Worm (Caenorhabditis elegans): ENCODE results near the gene F44E7.3.

- TF ChIP-seq ama-1 (optimal IDR thresholded peaks at IDR 0.05) (no peak), hmbx-1 (tag; optimal IDR thresholded peaks at IDR 0.05) (no peak), aly-1 (tag; optimal IDR thresholded peaks at IDR 0.05) (no peak), ceh-13 (GFP tag; optimal IDR thresholded peaks at IDR 0.05) (no peak), tbx-11 (GFP tag; IDR thresholded peaks at IDR 0.05) (no peak)
Observed at ce11 chrV:5792031-5792430, 20.3 kb downstream of the F44E7.3 start, which contains the start of gene ZC250.2.

Measured in whole organism, early embryonic.